Worm (Caenorhabditis elegans) whole organism, L1 larva: Measurements from ENCODE around the gene D1054.9.
A peak's percentile ranks its signal among the peaks of the same experiment; 100 is the strongest.

Experiments used
- C16A3.4 ChIP-seq: fragments of 150-350 bp; optimal IDR thresholded peaks from 2 replicates; lab custom pipeline; 2014; ENCODE audit warnings: missing biosample characterization, missing genetic modification characterization
- aha-1 ChIP-seq: fragments of 150-350 bp; optimal IDR thresholded peaks from 2 replicates; lab custom pipeline; 2014; ENCODE audit warnings: missing biosample characterization, missing genetic modification characterization
- aly-2 ChIP-seq: fragments of 150-350 bp; optimal IDR thresholded peaks from 2 replicates; lab custom pipeline; 2014; ENCODE audit warnings: missing biosample characterization, missing genetic modification characterization
- ama-1 ChIP-seq: fragments of 150-350 bp; optimal IDR thresholded peaks from 2 replicates; lab custom pipeline; 2014
- blmp-1 ChIP-seq: fragments of 150-350 bp; optimal IDR thresholded peaks from 2 replicates; lab custom pipeline; 2014; ENCODE audit warnings: missing biosample characterization, missing genetic modification characterization
- ceh-63 ChIP-seq: fragments of 200-800 bp; sonication (Bioruptor generic); optimal IDR thresholded peaks from 2 replicates; lab custom pipeline; 2018; ENCODE audit warnings: mild to moderate bottlenecking, missing genetic modification characterization, missing compliant biosample characterization
- ceh-8 ChIP-seq: fragments of 200-800 bp; sonication (Bioruptor generic); optimal IDR thresholded peaks from 2 replicates; lab custom pipeline; 2018; ENCODE audit warnings: mild to moderate bottlenecking, missing genetic modification characterization, moderate library complexity, missing compliant biosample characterization
- ceh-82 ChIP-seq, 3 experiments: fragments of 150-350 bp in 1 of 3; sonication (generic microtip) in 2 of 3; optimal IDR thresholded peaks; 2 replicates each; lab custom pipeline; 2014 to 2017; ENCODE audit warnings: missing biosample characterization in 3 of 3, missing genetic modification characterization in 3 of 3
- ceh-90 ChIP-seq: sonication (generic microtip); optimal IDR thresholded peaks from 2 replicates; lab custom pipeline; 2016; ENCODE audit warnings: missing genetic modification characterization, missing compliant biosample characterization
- ces-1 ChIP-seq: fragments of 150-350 bp; optimal IDR thresholded peaks from 2 replicates; lab custom pipeline; 2014; ENCODE audit warnings: missing biosample characterization, missing genetic modification reagents, missing genetic modification characterization
- dpl-1 ChIP-seq, 3 experiments: fragments of 150-350 bp in 2 of 3; sonication (generic microtip) in 1 of 3; optimal IDR thresholded peaks; 2 replicates each; lab custom pipeline; 2014 to 2017; ENCODE audit warnings: missing biosample characterization in 3 of 3, missing genetic modification characterization in 3 of 3, missing genetic modification reagents in 3 of 3
- efl-1 ChIP-seq, 4 experiments: fragments of 150-350 bp; optimal IDR thresholded peaks in 3 of 4; peaks in 1 of 4; 1 replicate in 1 of 4; 2 replicates in 3 of 4; lab custom pipeline; 2014; ENCODE audit warnings: missing biosample characterization in 2 of 4, missing genetic modification characterization in 2 of 4, missing genetic modification reagents in 2 of 4
- efl-3 ChIP-seq: fragments of 200-800 bp; sonication (Bioruptor generic); optimal IDR thresholded peaks from 2 replicates; lab custom pipeline; 2018; ENCODE audit warnings: mild to moderate bottlenecking, missing genetic modification characterization, missing compliant biosample characterization
- elt-2 ChIP-seq: sonication (generic microtip); optimal IDR thresholded peaks from 2 replicates; lab custom pipeline; 2016; ENCODE audit warnings: missing genetic modification characterization, mild to moderate bottlenecking, inconsistent platforms, missing compliant biosample characterization, missing genetic modification reagents
- fos-1 ChIP-seq: fragments of 150-350 bp; optimal IDR thresholded peaks from 2 replicates; lab custom pipeline; 2014; ENCODE audit warnings: missing biosample characterization, missing genetic modification characterization
- grh-1 ChIP-seq: fragments of 200-800 bp; sonication (Bioruptor generic); IDR thresholded peaks from 2 replicates; pipeline ENCODE4 v1.3.6; 2022; ENCODE audit warnings: missing genetic modification reagents, missing genetic modification characterization, missing compliant biosample characterization
- irx-1 ChIP-seq: sonication (generic microtip); optimal IDR thresholded peaks from 2 replicates; lab custom pipeline; 2016; ENCODE audit warnings: missing genetic modification characterization, missing compliant biosample characterization
- isw-1 ChIP-seq: fragments of 200-800 bp; sonication (Bioruptor generic); IDR thresholded peaks from 2 replicates; pipeline ENCODE4 v1.3.6; 2022; ENCODE audit warnings: missing genetic modification characterization, missing compliant biosample characterization
- lin-15B ChIP-seq: fragments of 150-350 bp; sonication (generic microtip); optimal IDR thresholded peaks from 3 replicates; lab custom pipeline; 2014; ENCODE audit warnings: missing biosample characterization, missing genetic modification characterization
- lin-35 ChIP-seq, 2 experiments: fragments of 150-350 bp; optimal IDR thresholded peaks; 2 replicates each; lab custom pipeline; 2014; ENCODE audit warnings: missing biosample characterization in 2 of 2, missing genetic modification characterization in 2 of 2, missing genetic modification reagents in 2 of 2
- lir-3 ChIP-seq: sonication (generic microtip); optimal IDR thresholded peaks from 2 replicates; lab custom pipeline; 2016; ENCODE audit warnings: mild to moderate bottlenecking, missing genetic modification characterization, moderate library complexity, missing compliant biosample characterization; ENCODE audit not compliant: poor library complexity
- lsy-2 ChIP-seq, 2 experiments: fragments of 150-350 bp; optimal IDR thresholded peaks; 2 replicates each; lab custom pipeline; 2014; ENCODE audit warnings: missing biosample characterization in 2 of 2, missing genetic modification characterization in 2 of 2
- mdl-1 ChIP-seq, 2 experiments: fragments of 150-350 bp; optimal IDR thresholded peaks; 2 replicates each; lab custom pipeline; 2014 to 2017; ENCODE audit warnings: missing biosample characterization in 2 of 2, missing genetic modification characterization in 2 of 2, inconsistent platforms in 1 of 2
- mep-1 ChIP-seq: fragments of 150-350 bp; optimal IDR thresholded peaks from 2 replicates; lab custom pipeline; 2014; ENCODE audit warnings: missing biosample characterization, missing genetic modification characterization
- nhr-20 ChIP-seq: sonication (generic microtip); optimal IDR thresholded peaks from 2 replicates; lab custom pipeline; 2016; ENCODE audit warnings: mild to moderate bottlenecking, missing genetic modification characterization, missing compliant biosample characterization
- nhr-47 ChIP-seq: sonication (generic microtip); optimal IDR thresholded peaks from 2 replicates; lab custom pipeline; 2016; ENCODE audit warnings: mild to moderate bottlenecking, missing genetic modification characterization, moderate library complexity, missing compliant biosample characterization
- nhr-71 ChIP-seq: sonication (generic microtip); optimal IDR thresholded peaks from 2 replicates; lab custom pipeline; 2016; ENCODE audit warnings: mild to moderate bottlenecking, missing genetic modification characterization, moderate library complexity, missing compliant biosample characterization
- nhr-85 ChIP-seq: sonication (generic microtip); peaks from one replicate; lab custom pipeline; 2016; ENCODE audit warnings: missing genetic modification characterization, inconsistent platforms, missing compliant biosample characterization
- nhr-90 ChIP-seq: sonication (generic microtip); optimal IDR thresholded peaks from 2 replicates; lab custom pipeline; 2016; ENCODE audit warnings: mild to moderate bottlenecking, missing genetic modification characterization, missing compliant biosample characterization; ENCODE audit not compliant: poor library complexity
- pag-3 ChIP-seq: sonication (generic microtip); optimal IDR thresholded peaks from 2 replicates; lab custom pipeline; 2017; ENCODE audit warnings: missing genetic modification characterization, mild to moderate bottlenecking, missing compliant biosample characterization, antibody characterized with exemption, borderline replicate concordance; ENCODE audit not compliant: insufficient read depth
- pqm-1 ChIP-seq: sonication (generic microtip); optimal IDR thresholded peaks from 3 replicates; lab custom pipeline; 2017; ENCODE audit warnings: missing biosample characterization, missing genetic modification characterization
- skn-1 ChIP-seq: fragments of 150-350 bp; optimal IDR thresholded peaks from 2 replicates; lab custom pipeline; 2014; ENCODE audit warnings: missing biosample characterization, missing genetic modification characterization
- snpc-4 ChIP-seq: fragments of 150-350 bp; optimal IDR thresholded peaks from 2 replicates; lab custom pipeline; 2014; ENCODE audit warnings: missing biosample characterization, missing genetic modification characterization
- sptf-1 ChIP-seq: fragments of 150-350 bp; optimal IDR thresholded peaks from 2 replicates; lab custom pipeline; 2014; ENCODE audit warnings: missing biosample characterization, missing genetic modification characterization
- unc-86 ChIP-seq: sonication (generic microtip); optimal IDR thresholded peaks from 2 replicates; lab custom pipeline; 2016; ENCODE audit warnings: missing genetic modification characterization, missing compliant biosample characterization
- zag-1 ChIP-seq: fragments of 150-350 bp; optimal IDR thresholded peaks from 2 replicates; lab custom pipeline; 2014; ENCODE audit warnings: missing biosample characterization, missing genetic modification characterization
- zip-4 ChIP-seq: fragments of 200-800 bp; sonication (Bioruptor generic); optimal IDR thresholded peaks from 2 replicates; lab custom pipeline; 2018; ENCODE audit warnings: mild to moderate bottlenecking, missing genetic modification characterization, moderate library complexity, missing compliant biosample characterization
- ztf-11 ChIP-seq, 2 experiments: sonication (generic microtip); optimal IDR thresholded peaks; 2 replicates each; lab custom pipeline; 2016 to 2017; ENCODE audit warnings: missing genetic modification characterization in 2 of 2, missing biosample characterization in 1 of 2, missing compliant biosample characterization in 1 of 2

D1054.9 gene

DNA sequence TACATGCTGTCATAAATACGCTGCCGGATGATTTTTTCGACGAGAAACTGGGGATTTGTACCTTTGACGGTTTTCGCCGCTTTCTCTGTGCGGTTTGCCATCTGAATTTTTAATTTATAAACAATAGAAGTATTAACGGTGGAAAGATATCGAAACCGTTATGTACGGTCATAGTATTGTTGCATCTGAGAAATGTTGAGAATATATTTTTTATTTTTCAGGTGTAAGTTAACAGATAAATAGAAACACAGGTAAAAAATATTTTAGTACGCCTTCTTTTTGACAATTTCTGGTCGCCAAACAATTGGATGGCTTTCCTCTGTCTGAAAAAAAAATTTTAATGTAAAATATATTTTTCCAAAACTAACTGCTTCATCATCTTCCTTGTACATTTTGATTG lies 15.1 kb upstream of the D1054.9 start, which contains the start of gene prp-38:
Gene prp-38, minus strand, starts transcription at position 101 of the 400 bp plus-strand sequence.
- TF ChIP-seq grh-1 (no peak), nhr-85 (tag; lab: Kevin White, UChicago) (no peak), lir-3 (no peak), isw-1 (GFP tag; lab: Robert Waterston, UW) (no peak), skn-1 (no peak), ceh-90 (tag; lab: Kevin White, UChicago) (no peak), nhr-90 (tag; lab: Kevin White, UChicago) (no peak), unc-86 (tag; lab: Kevin White, UChicago) (no peak), ceh-8 (GFP tag; lab: Kevin White, UChicago) (no peak), irx-1 (tag; lab: Kevin White, UChicago) (no peak), blmp-1 (tag; lab: Kevin White, UChicago) (no peak), snpc-4 (tag; lab: Kevin White, UChicago) (no peak), pag-3 (no peak)

DNA sequence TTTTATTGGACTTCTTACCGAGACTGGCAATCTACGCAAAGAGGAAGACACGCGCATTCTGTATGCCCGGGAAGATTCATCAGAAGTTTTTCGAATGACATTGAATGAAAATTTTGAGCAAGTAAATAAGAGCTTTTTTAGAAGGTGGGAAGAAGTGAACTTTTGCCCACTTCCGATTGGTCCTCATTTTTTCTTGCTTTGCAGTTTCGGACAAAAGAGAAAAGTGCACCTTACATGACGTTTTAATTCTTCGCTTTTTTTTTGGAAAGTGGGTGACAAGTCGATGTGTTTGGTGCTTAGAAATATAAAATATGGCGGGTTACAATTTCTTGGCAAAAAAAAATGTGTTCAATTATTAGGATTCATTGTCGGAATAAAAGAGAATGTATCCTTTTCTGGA lies 13.5 kb upstream of the D1054.9 start, which contains the start of gene secs-1:
Gene secs-1, minus strand, starts transcription at position 101 of the 400 bp plus-strand sequence.
- TF ChIP-seq sptf-1 (no peak), ceh-8 (GFP tag; lab: Kevin White, UChicago) (no peak), skn-1 (no peak), grh-1 (no peak), zip-4 (no peak), fos-1 (no peak), isw-1 (GFP tag; lab: Robert Waterston, UW) (no peak), mdl-1 (tag; optimal IDR thresholded peaks at IDR 0.05; lab: Kevin White, UChicago) (no peak), aha-1 (no peak), snpc-4 (tag; lab: Kevin White, UChicago) (no peak), ceh-82 (tag; optimal IDR thresholded peaks at IDR 0.05; lab: Kevin White, UChicago) (no peak), lin-15B (no peak), nhr-47 (tag; lab: Kevin White, UChicago) (no peak)

DNA sequence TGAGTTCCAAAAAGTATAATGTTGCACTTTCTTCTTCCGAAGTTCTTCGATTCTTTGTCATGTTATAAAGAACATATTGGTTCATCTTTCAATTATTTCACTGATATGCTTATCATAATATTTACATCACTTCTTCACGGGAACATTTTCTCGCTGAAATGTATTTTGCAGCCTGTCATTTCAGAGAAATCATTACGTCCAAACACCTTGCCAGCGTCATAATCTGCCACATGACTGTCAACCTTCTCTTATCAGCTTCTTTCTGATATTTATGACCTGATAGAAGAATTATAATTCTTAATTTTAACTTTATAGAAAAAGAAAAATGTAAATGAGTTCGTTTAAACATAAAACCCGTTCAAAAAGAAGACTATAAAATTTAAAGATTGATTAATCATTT lies 11.2 kb upstream of the D1054.9 start:
- TF ChIP-seq dpl-1 (GFP tag; optimal IDR thresholded peaks at IDR 0.05; lab: Kevin White, UChicago) = no peak
- TF ChIP-seq ceh-63 (GFP tag; lab: Kevin White, UChicago) = no peak
- TF ChIP-seq lsy-2 (tag; optimal IDR thresholded peaks at IDR 0.05; lab: Kevin White, UChicago) = no peak
- TF ChIP-seq aha-1 = no peak
- TF ChIP-seq fos-1 = no peak
- no peak for TF ChIP-seq efl-3 (GFP tag; lab: Kevin White, UChicago)
- peak; percentile 47 for TF ChIP-seq nhr-71
- TF ChIP-seq lin-35 (GFP tag; optimal IDR thresholded peaks at IDR 0.05; lab: Kevin White, UChicago) = peak in 1 of 2 experiments; percentile 12
- no peak for TF ChIP-seq aly-2 (tag; lab: Kevin White, UChicago)
- TF ChIP-seq zag-1 (tag; lab: Kevin White, UChicago) = no peak
- no peak for TF ChIP-seq lin-15B
- peak; percentile 98 for TF ChIP-seq elt-2 (tag; lab: Kevin White, UChicago)
- no peak for TF ChIP-seq C16A3.4 (tag; lab: Kevin White, UChicago)
- no peak for TF ChIP-seq skn-1
- TF ChIP-seq mep-1 (tag; lab: Kevin White, UChicago) = no peak
- peak; percentile 10 for TF ChIP-seq nhr-20
- peak; percentile 76 for TF ChIP-seq pqm-1 (tag; lab: Kevin White, UChicago)
- no peak for TF ChIP-seq lir-3
- no peak for TF ChIP-seq ces-1 (GFP tag; lab: Kevin White, UChicago)
- peak; percentile 41 for TF ChIP-seq nhr-90 (tag; lab: Kevin White, UChicago)
- TF ChIP-seq ama-1 = no peak
- no peak for TF ChIP-seq efl-1 (optimal IDR thresholded peaks at IDR 0.05; lab: Kevin White, UChicago)
- no peak for TF ChIP-seq efl-1 (GFP tag; optimal IDR thresholded peaks at IDR 0.05 in 1 of 2; lab: Kevin White, UChicago)
- no peak for TF ChIP-seq sptf-1
- TF ChIP-seq ztf-11 (tag; optimal IDR thresholded peaks at IDR 0.05; lab: Kevin White, UChicago) = no peak
